Worm (Caenorhabditis elegans): Measurements from ENCODE around the gene srw-11.

DNA sequence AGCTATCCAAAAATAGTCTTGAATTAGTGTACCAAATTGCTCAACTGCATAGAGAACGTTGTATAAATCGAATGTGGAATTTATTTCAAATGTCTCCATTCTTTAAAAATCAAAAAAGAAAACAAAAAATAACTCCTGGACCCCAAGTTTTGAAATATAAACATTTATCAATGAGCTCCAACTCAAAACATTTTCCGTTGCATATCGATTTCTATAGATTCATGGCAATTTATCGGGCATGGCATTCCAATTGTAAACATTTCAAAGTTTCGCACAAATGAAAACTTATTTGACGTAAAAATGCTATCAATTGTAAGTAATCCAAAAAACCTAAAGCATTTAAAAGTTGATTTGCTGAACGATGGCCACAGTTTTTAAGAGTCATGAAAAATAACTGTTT lies 1.6 kb downstream of the srw-11 start, which contains the start of gene srw-12:
- TF ChIP-seq madf-8 (GFP tag; conservative IDR thresholded peaks at IDR 0.05) (no peak), ama-1 (optimal IDR thresholded peaks at IDR 0.05) (no peak), ama-1 (GFP tag; optimal IDR thresholded peaks at IDR 0.05) (no peak), B0261.1 (tag; optimal IDR thresholded peaks at IDR 0.05) (no peak), madf-10 (tag; optimal IDR thresholded peaks at IDR 0.05) (no peak), dpl-1 (GFP tag; optimal IDR thresholded peaks at IDR 0.05) (no peak), rec-8 (tag; optimal IDR thresholded peaks at IDR 0.05) (no peak), snpc-4 (GFP tag; optimal IDR thresholded peaks at IDR 0.05) (no peak), snpc-4 (tag; optimal IDR thresholded peaks at IDR 0.05) (no peak), lag-1 (GFP tag; IDR thresholded peaks at IDR 0.05) (no peak)

Data from whole organism, young adult.